Worm (Caenorhabditis elegans) whole organism, L2 larva: ENCODE results near the gene F48F5.6.
A peak's percentile ranks its signal among the peaks of the same experiment; 100 is the strongest.

Source experiments
- C34F6.9 ChIP-seq: fragments of 150-350 bp; optimal IDR thresholded peaks from 2 replicates; lab custom pipeline; 2014; ENCODE audit warnings: missing biosample characterization, missing genetic modification characterization
- F13H6.1 ChIP-seq: sonication (generic microtip); optimal IDR thresholded peaks from 2 replicates; lab custom pipeline; 2016; ENCODE audit warnings: missing genetic modification characterization, missing compliant biosample characterization
- Y55F3AM.14 ChIP-seq: fragments of 200-800 bp; sonication (Bioruptor generic); optimal IDR thresholded peaks from 2 replicates; lab custom pipeline; 2018; ENCODE audit warnings: mild to moderate bottlenecking, missing genetic modification characterization, missing compliant biosample characterization
- alr-1 ChIP-seq: fragments of 150-350 bp; optimal IDR thresholded peaks from 2 replicates; lab custom pipeline; 2014; ENCODE audit warnings: missing biosample characterization, missing genetic modification characterization
- ama-1 ChIP-seq: fragments of 150-350 bp; optimal IDR thresholded peaks from 2 replicates; lab custom pipeline; 2018; ENCODE audit warnings: inconsistent platforms
- blmp-1 ChIP-seq: sonication (generic microtip); optimal IDR thresholded peaks from 2 replicates; lab custom pipeline; 2017; ENCODE audit warnings: missing genetic modification characterization, mild to moderate bottlenecking, missing compliant biosample characterization, antibody characterized with exemption, moderate library complexity; ENCODE audit not compliant: insufficient read depth
- ceh-16 ChIP-seq: fragments of 150-350 bp; optimal IDR thresholded peaks from 2 replicates; lab custom pipeline; 2014; ENCODE audit warnings: missing biosample characterization, missing genetic modification characterization
- ceh-82 ChIP-seq: fragments of 150-350 bp; optimal IDR thresholded peaks from 2 replicates; lab custom pipeline; 2014; ENCODE audit warnings: missing biosample characterization, missing genetic modification characterization
- crh-2 ChIP-seq: sonication (generic microtip); optimal IDR thresholded peaks from 2 replicates; lab custom pipeline; 2017; ENCODE audit warnings: missing biosample characterization, missing genetic modification characterization
- dmd-4 ChIP-seq: sonication (generic microtip); optimal IDR thresholded peaks from 2 replicates; lab custom pipeline; 2017; ENCODE audit warnings: missing biosample characterization, missing genetic modification characterization
- egl-27 ChIP-seq: sonication (generic microtip); optimal IDR thresholded peaks from 3 replicates; lab custom pipeline; 2017; ENCODE audit warnings: missing biosample characterization, missing genetic modification reagents, missing genetic modification characterization
- elt-3 ChIP-seq: sonication (generic microtip); optimal IDR thresholded peaks from 2 replicates; lab custom pipeline; 2017; ENCODE audit warnings: missing biosample characterization, missing genetic modification characterization
- fos-1 ChIP-seq: fragments of 150-350 bp; optimal IDR thresholded peaks from 2 replicates; lab custom pipeline; 2014; ENCODE audit warnings: missing biosample characterization, missing genetic modification characterization
- lin-11 ChIP-seq: fragments of 150-350 bp; sonication (generic microtip); optimal IDR thresholded peaks from 2 replicates; lab custom pipeline; 2014; ENCODE audit warnings: missing biosample characterization, missing genetic modification characterization, inconsistent platforms, mixed read lengths
- lin-13 ChIP-seq: fragments of 150-350 bp; optimal IDR thresholded peaks from 2 replicates; lab custom pipeline; 2014; ENCODE audit warnings: missing biosample characterization, missing genetic modification reagents, missing genetic modification characterization
- lin-39 ChIP-seq: fragments of 150-350 bp; optimal IDR thresholded peaks from 2 replicates; lab custom pipeline; 2014; ENCODE audit warnings: missing biosample characterization, missing genetic modification reagents, missing genetic modification characterization
- lsy-2 ChIP-seq, 2 experiments: fragments of 150-350 bp in 1 of 2; sonication (generic microtip) in 1 of 2; optimal IDR thresholded peaks; 2 replicates each; lab custom pipeline; 2014 to 2017; ENCODE audit warnings: missing biosample characterization in 2 of 2, missing genetic modification characterization in 2 of 2
- mab-5 ChIP-seq: fragments of 150-350 bp; optimal IDR thresholded peaks from 2 replicates; lab custom pipeline; 2014; ENCODE audit warnings: missing biosample characterization, missing genetic modification characterization
- mbf-1 ChIP-seq: sonication (generic microtip); optimal IDR thresholded peaks from 2 replicates; lab custom pipeline; 2017; ENCODE audit warnings: missing biosample characterization, missing genetic modification characterization
- mdl-1 ChIP-seq, 2 experiments: fragments of 150-350 bp in 1 of 2; sonication (generic microtip) in 1 of 2; optimal IDR thresholded peaks; 2 replicates each; lab custom pipeline; 2017; ENCODE audit warnings: missing biosample characterization in 2 of 2, missing genetic modification characterization in 2 of 2
- nhr-10 ChIP-seq: sonication (generic microtip); optimal IDR thresholded peaks from 2 replicates; lab custom pipeline; 2017; ENCODE audit warnings: missing biosample characterization, missing genetic modification characterization
- nhr-11 ChIP-seq: fragments of 150-350 bp; optimal IDR thresholded peaks from 2 replicates; lab custom pipeline; 2014; ENCODE audit warnings: missing biosample characterization, missing genetic modification characterization
- nhr-12 ChIP-seq: fragments of 150-350 bp; optimal IDR thresholded peaks from 2 replicates; lab custom pipeline; 2014; ENCODE audit warnings: missing biosample characterization, missing genetic modification characterization
- nhr-129 ChIP-seq: fragments of 150-350 bp; optimal IDR thresholded peaks from 2 replicates; lab custom pipeline; 2014; ENCODE audit warnings: missing biosample characterization, missing genetic modification characterization
- nhr-21 ChIP-seq: fragments of 150-350 bp; optimal IDR thresholded peaks from 2 replicates; lab custom pipeline; 2014; ENCODE audit warnings: missing biosample characterization, missing genetic modification characterization
- nhr-23 ChIP-seq: fragments of 150-350 bp; optimal IDR thresholded peaks from 2 replicates; lab custom pipeline; 2014; ENCODE audit warnings: missing biosample characterization, missing genetic modification reagents, missing genetic modification characterization
- nhr-237 ChIP-seq: fragments of 150-350 bp; optimal IDR thresholded peaks from 2 replicates; lab custom pipeline; 2014; ENCODE audit warnings: missing biosample characterization, missing genetic modification characterization
- nhr-25 ChIP-seq: fragments of 150-350 bp; sonication (generic microtip); optimal IDR thresholded peaks from 3 replicates; lab custom pipeline; 2014; ENCODE audit warnings: missing biosample characterization, missing genetic modification characterization
- nhr-6 ChIP-seq: fragments of 150-350 bp; optimal IDR thresholded peaks from 2 replicates; lab custom pipeline; 2014; ENCODE audit warnings: missing biosample characterization, missing genetic modification characterization
- nhr-77 ChIP-seq: fragments of 150-350 bp; optimal IDR thresholded peaks from 2 replicates; lab custom pipeline; 2014; ENCODE audit warnings: missing biosample characterization, missing genetic modification characterization
- peb-1 ChIP-seq: fragments of 150-350 bp; optimal IDR thresholded peaks from 2 replicates; lab custom pipeline; 2014; ENCODE audit warnings: missing biosample characterization, missing genetic modification characterization
- sem-4 ChIP-seq: fragments of 150-350 bp; optimal IDR thresholded peaks from 2 replicates; lab custom pipeline; 2014; ENCODE audit warnings: missing biosample characterization, missing genetic modification reagents, missing genetic modification characterization
- skn-1 ChIP-seq: sonication (generic microtip); optimal IDR thresholded peaks from 2 replicates; lab custom pipeline; 2017; ENCODE audit warnings: missing biosample characterization, missing genetic modification characterization
- sma-9 ChIP-seq, 2 experiments: fragments of 150-350 bp in 1 of 2; sonication (generic microtip) in 1 of 2; optimal IDR thresholded peaks; 2 replicates each; lab custom pipeline; 2014 to 2016; ENCODE audit warnings: missing genetic modification characterization in 2 of 2, mild to moderate bottlenecking in 1 of 2, missing biosample characterization in 1 of 2, missing compliant biosample characterization in 1 of 2, missing genetic modification reagents in 1 of 2, moderate library complexity in 1 of 2
- snpc-4 ChIP-seq: fragments of 150-350 bp; optimal IDR thresholded peaks from 2 replicates; lab custom pipeline; 2014; ENCODE audit warnings: missing biosample characterization, missing genetic modification characterization
- unc-39 ChIP-seq: fragments of 150-350 bp; optimal IDR thresholded peaks from 2 replicates; lab custom pipeline; 2014; ENCODE audit warnings: missing biosample characterization, missing genetic modification characterization
- unc-55 ChIP-seq: fragments of 150-350 bp; sonication (generic microtip); optimal IDR thresholded peaks from 3 replicates; lab custom pipeline; 2014; ENCODE audit warnings: missing biosample characterization, missing genetic modification reagents, missing genetic modification characterization
- zag-1 ChIP-seq: fragments of 150-350 bp; optimal IDR thresholded peaks from 2 replicates; lab custom pipeline; 2014; ENCODE audit warnings: missing biosample characterization, missing genetic modification characterization
- ztf-1 ChIP-seq: fragments of 200-800 bp; sonication (Bioruptor generic); conservative IDR thresholded peaks from 2 replicates; pipeline ENCODE4 v1.3.6; 2022; ENCODE audit warnings: missing genetic modification characterization, missing compliant biosample characterization
- ztf-11 ChIP-seq: sonication (generic microtip); optimal IDR thresholded peaks from 2 replicates; lab custom pipeline; 2017; ENCODE audit warnings: missing biosample characterization, missing genetic modification characterization
- ztf-4 ChIP-seq: fragments of 150-350 bp; optimal IDR thresholded peaks from 2 replicates; lab custom pipeline; 2014; ENCODE audit warnings: missing biosample characterization, missing genetic modification characterization

The F48F5.6 gene

ce11 chrV:20424229-20425182 is 28.5 kb downstream of the F48F5.6 start (continued):
- TF ChIP-seq blmp-1 (tag; lab: Kevin White, UChicago) (peak; percentile 48), nhr-21 (tag; lab: Kevin White, UChicago) (peak; percentile 39), dmd-4 (tag; lab: Kevin White, UChicago) (no peak), nhr-10 (tag; lab: Kevin White, UChicago) (no peak), ceh-16 (no peak), Y55F3AM.14 (GFP tag; lab: Kevin White, UChicago) (no peak), sma-9 (GFP tag; optimal IDR thresholded peaks at IDR 0.05; lab: Kevin White, UChicago) (peak; percentile 96), sma-9 (tag; optimal IDR thresholded peaks at IDR 0.05; lab: Kevin White, UChicago) (no peak), fos-1 (tag; lab: Kevin White, UChicago) (peak; percentile 60), lin-39 (tag; lab: Kevin White, UChicago) (no peak), C34F6.9 (tag; lab: Kevin White, UChicago) (peak; percentile 53), nhr-23 (tag; lab: Kevin White, UChicago) (no peak), sem-4 (tag; lab: Kevin White, UChicago) (peak; percentile 6), ceh-82 (tag; lab: Kevin White, UChicago) (no peak), ztf-4 (no peak), unc-39 (tag; lab: Kevin White, UChicago) (no peak), egl-27 (tag; lab: Kevin White, UChicago) (peak; percentile 49), lin-13 (GFP tag; lab: Kevin White, UChicago) (peak; percentile 48), nhr-12 (tag; lab: Kevin White, UChicago) (no peak), mdl-1 (tag; optimal IDR thresholded peaks at IDR 0.05; lab: Kevin White, UChicago) (peak in 1 of 2 experiments; percentile 38), skn-1 (tag; lab: Kevin White, UChicago) (no peak), crh-2 (tag; lab: Kevin White, UChicago) (peak; percentile 28), mab-5 (tag; lab: Kevin White, UChicago) (no peak), mbf-1 (no peak), nhr-129 (tag; lab: Kevin White, UChicago) (peak; percentile 45), nhr-6 (tag; lab: Kevin White, UChicago) (peak; percentile 30), ztf-1 (GFP tag; lab: Robert Waterston, UW) (no peak), nhr-237 (tag; lab: Kevin White, UChicago) (no peak)
- TF ChIP-seq, all 48 proteins: peak for 19

ce11 chrV:20423428-20423827 is 29.6 kb downstream of the F48F5.6 start:
- TF ChIP-seq sma-9 (GFP tag; optimal IDR thresholded peaks at IDR 0.05; lab: Kevin White, UChicago) (peak; percentile 82), sma-9 (tag; optimal IDR thresholded peaks at IDR 0.05; lab: Kevin White, UChicago) (no peak), lin-11 (no peak), nhr-25 (tag; lab: Kevin White, UChicago) (no peak), unc-55 (no peak), nhr-237 (tag; lab: Kevin White, UChicago) (no peak), nhr-77 (no peak), nhr-21 (tag; lab: Kevin White, UChicago) (peak; percentile 4), blmp-1 (tag; lab: Kevin White, UChicago) (no peak), alr-1 (tag; lab: Kevin White, UChicago) (no peak), ztf-4 (no peak), ztf-11 (tag; lab: Kevin White, UChicago) (no peak), Y55F3AM.14 (GFP tag; lab: Kevin White, UChicago) (no peak), fos-1 (tag; lab: Kevin White, UChicago) (peak; percentile 71), ceh-82 (tag; lab: Kevin White, UChicago) (no peak), mbf-1 (no peak), zag-1 (tag; lab: Kevin White, UChicago) (no peak), ama-1 (lab: Kevin White, UChicago) (no peak), F13H6.1 (tag; lab: Kevin White, UChicago) (peak; percentile 8), ztf-1 (GFP tag; lab: Robert Waterston, UW) (no peak), nhr-12 (tag; lab: Kevin White, UChicago) (no peak), lsy-2 (tag; optimal IDR thresholded peaks at IDR 0.05; lab: Kevin White, UChicago) (peak in 1 of 2 experiments; percentile 15), unc-39 (tag; lab: Kevin White, UChicago) (no peak), peb-1 (tag; lab: Kevin White, UChicago) (no peak), nhr-11 (tag; lab: Kevin White, UChicago) (no peak), sem-4 (tag; lab: Kevin White, UChicago) (no peak), nhr-6 (tag; lab: Kevin White, UChicago) (no peak), elt-3 (no peak), lin-39 (tag; lab: Kevin White, UChicago) (no peak), dmd-4 (tag; lab: Kevin White, UChicago) (no peak), snpc-4 (tag; lab: Kevin White, UChicago) (no peak), nhr-23 (tag; lab: Kevin White, UChicago) (no peak), nhr-129 (tag; lab: Kevin White, UChicago) (no peak), crh-2 (tag; lab: Kevin White, UChicago) (no peak), egl-27 (tag; lab: Kevin White, UChicago) (no peak)
